Fruit fly (Drosophila melanogaster): ENCODE data around the gene Dysb.
A peak's percentile ranks its signal among the peaks of the same experiment; 100 is the strongest.

Dysb gene

DNA sequence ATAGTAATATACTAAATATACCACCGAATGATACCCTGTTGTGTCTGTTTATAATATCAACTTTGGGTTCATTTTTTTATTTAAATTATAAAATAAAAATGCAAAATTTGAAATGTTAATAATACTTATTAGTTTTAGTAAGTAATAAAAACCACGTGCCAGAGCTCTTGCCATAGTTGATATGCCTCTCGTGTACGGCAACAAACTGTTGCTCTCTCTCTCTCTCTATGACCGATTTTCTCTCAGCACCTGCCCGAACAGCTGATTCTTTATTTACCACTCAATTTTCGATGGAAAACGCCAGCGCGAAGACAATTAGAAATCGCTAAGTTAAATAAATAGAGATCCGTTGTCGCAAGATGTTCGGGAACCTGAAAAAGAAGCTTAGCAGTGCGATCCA lies at the start of gene Dysb (continued):
- TF ChIP-seq CG1647 (GFP tag; optimal IDR thresholded peaks at IDR 0.05) (no peak), CG17912 (GFP tag; optimal IDR thresholded peaks at IDR 0.05) (peak; percentile 27), Bteb2 (GFP tag; optimal IDR thresholded peaks at IDR 0.05) (peak; percentile 56), CG12769 (tag; optimal IDR thresholded peaks at IDR 0.05) (peak; percentile 69), Myb (GFP tag; optimal IDR thresholded peaks at IDR 0.05) (peak; percentile 4), nerfin-2 (GFP tag; IDR thresholded peaks at IDR 0.05; ENCODE audit: partially characterized antibody) (no peak), CG11398 (GFP tag; optimal IDR thresholded peaks at IDR 0.05) (peak; percentile 58), CG31365 (tag; optimal IDR thresholded peaks at IDR 0.05) (peak; percentile 60), Vsx1 (GFP tag; optimal IDR thresholded peaks at IDR 0.05) (peak; percentile 73), tll (GFP tag; optimal IDR thresholded peaks at IDR 0.05) (no peak), CG15011 (GFP tag; optimal IDR thresholded peaks at IDR 0.05) (peak; percentile 67), ems (GFP tag; optimal IDR thresholded peaks at IDR 0.05) (peak; percentile 62), NC2α (GFP tag; optimal IDR thresholded peaks at IDR 0.05) (no peak), lilli (GFP tag; optimal IDR thresholded peaks at IDR 0.05) (peak; percentile 84), Med (GFP tag) (peak; percentile 87), dysf (GFP tag; IDR thresholded peaks at IDR 0.05) (peak; percentile 89), CG4820 (GFP tag; optimal IDR thresholded peaks at IDR 0.05) (peak; percentile 63), aop (GFP tag; IDR thresholded peaks at IDR 0.05) (peak; percentile 74), Scr (GFP tag; IDR thresholded peaks at IDR 0.05; ENCODE audit: partially characterized antibody) (no peak), CG4424 (GFP tag; optimal IDR thresholded peaks at IDR 0.05) (peak; percentile 79), HLH3B (GFP tag; IDR thresholded peaks at IDR 0.05) (peak; percentile 90), CG11696 (GFP tag; IDR thresholded peaks at IDR 0.05) (peak; percentile 91), CG9215 (GFP tag; IDR thresholded peaks at IDR 0.05) (no peak; the same call in 1 of the 2 replicates), eve (GFP tag; optimal IDR thresholded peaks at IDR 0.05) (no peak), CG14014 (GFP tag; IDR thresholded peaks at IDR 0.05) (peak; percentile 94), peb (GFP tag; IDR thresholded peaks at IDR 0.05) (peak; percentile 73), CG12236 (GFP tag; optimal IDR thresholded peaks at IDR 0.05) (no peak), Rx (GFP tag; IDR thresholded peaks at IDR 0.05) (peak; percentile 63), exex (tag; optimal IDR thresholded peaks at IDR 0.05) (peak; percentile 57), Hmx (GFP tag; optimal IDR thresholded peaks at IDR 0.05) (peak; percentile 23), bowl (GFP tag; IDR thresholded peaks at IDR 0.05) (peak; percentile 78), CG2199 (GFP tag; IDR thresholded peaks at IDR 0.05) (peak; percentile 63; the same call in 1 of the 3 replicates), CG18262 (tag; optimal IDR thresholded peaks at IDR 0.05) (peak; percentile 89), lola (GFP tag; optimal IDR thresholded peaks at IDR 0.05) (peak in 1 of 3 experiments; percentile 78), CG15269 (tag; optimal IDR thresholded peaks at IDR 0.05) (peak; percentile 94), CG3281 (GFP tag; optimal IDR thresholded peaks at IDR 0.05) (peak; percentile 82), CG8281 (tag; optimal IDR thresholded peaks at IDR 0.05) (peak; percentile 52), CG2678 (tag; optimal IDR thresholded peaks at IDR 0.05) (peak; percentile 90), gro (GFP tag; optimal IDR thresholded peaks at IDR 0.05) (peak; percentile 37), CG16813 (GFP tag; IDR thresholded peaks at IDR 0.05; ENCODE audit: partially characterized antibody) (no peak), luna (GFP tag; optimal IDR thresholded peaks at IDR 0.05) (peak; percentile 22), B-H1 (GFP tag; IDR thresholded peaks at IDR 0.05) (peak; percentile 87), CG30403 (GFP tag; optimal IDR thresholded peaks at IDR 0.05) (peak; percentile 84), salm (tag; optimal IDR thresholded peaks at IDR 0.05) (peak; percentile 84), Ada2b (GFP tag; IDR thresholded peaks at IDR 0.05) (peak; percentile 88), fu2 (GFP tag; optimal IDR thresholded peaks at IDR 0.05) (peak; percentile 36), Gsc (GFP tag; IDR thresholded peaks at IDR 0.05) (no peak), crc (GFP tag; optimal IDR thresholded peaks at IDR 0.05) (peak; percentile 42), Optix (GFP tag; IDR thresholded peaks at IDR 0.05) (peak; percentile 84), trem (tag; optimal IDR thresholded peaks at IDR 0.05) (peak; percentile 72), Hmr (GFP tag; optimal IDR thresholded peaks at IDR 0.05) (peak; percentile 91)
